Worm (Caenorhabditis elegans): ENCODE results near the gene ZK896.5.

Gene ZK896.5

ce11 chrIV:12842121-12842520 lies 37.3 kb downstream of the ZK896.5 start:
- no peak for TF ChIP-seq unc-62 (GFP tag; optimal IDR thresholded peaks at IDR 0.05)
- peak; percentile 32 for TF ChIP-seq gmeb-1 (tag; optimal IDR thresholded peaks at IDR 0.05)
- no peak for TF ChIP-seq ztf-1 (GFP tag; conservative IDR thresholded peaks at IDR 0.05)
- no peak for TF ChIP-seq nhr-23 (tag; optimal IDR thresholded peaks at IDR 0.05)
- no peak for TF ChIP-seq nhr-129 (tag; optimal IDR thresholded peaks at IDR 0.05)
- TF ChIP-seq crh-2 (tag; optimal IDR thresholded peaks at IDR 0.05): peak; percentile 53
- TF ChIP-seq F13H6.1 (tag; optimal IDR thresholded peaks at IDR 0.05): no peak
- peak; percentile 71 for TF ChIP-seq skn-1 (tag; optimal IDR thresholded peaks at IDR 0.05)
- no peak for TF ChIP-seq unc-39 (tag; optimal IDR thresholded peaks at IDR 0.05)
- TF ChIP-seq nhr-12 (tag; optimal IDR thresholded peaks at IDR 0.05): no peak
- no peak for TF ChIP-seq peb-1 (tag; optimal IDR thresholded peaks at IDR 0.05)
- TF ChIP-seq sma-9 (GFP tag; optimal IDR thresholded peaks at IDR 0.05): peak; percentile 55
- TF ChIP-seq sma-9 (tag; optimal IDR thresholded peaks at IDR 0.05): no peak
- TF ChIP-seq lsy-2 (tag; optimal IDR thresholded peaks at IDR 0.05): peak in 1 of 2 experiments; percentile 8
- no peak for TF ChIP-seq Y55F3AM.14 (GFP tag; optimal IDR thresholded peaks at IDR 0.05)
- TF ChIP-seq zag-1 (tag; optimal IDR thresholded peaks at IDR 0.05): no peak
- no peak for TF ChIP-seq aly-2 (tag; optimal IDR thresholded peaks at IDR 0.05)
- no peak for TF ChIP-seq lin-39 (tag; optimal IDR thresholded peaks at IDR 0.05)
- TF ChIP-seq lin-13 (GFP tag; optimal IDR thresholded peaks at IDR 0.05): no peak
- no peak for TF ChIP-seq nhr-10 (tag; optimal IDR thresholded peaks at IDR 0.05)
- TF ChIP-seq ztf-4 (tag; optimal IDR thresholded peaks at IDR 0.05): no peak
- no peak for TF ChIP-seq lin-11 (tag; optimal IDR thresholded peaks at IDR 0.05)
- peak; percentile 85 for TF ChIP-seq fos-1 (tag; optimal IDR thresholded peaks at IDR 0.05)
- no peak for TF ChIP-seq R02D3.7 (tag; optimal IDR thresholded peaks at IDR 0.05)

DNA sequence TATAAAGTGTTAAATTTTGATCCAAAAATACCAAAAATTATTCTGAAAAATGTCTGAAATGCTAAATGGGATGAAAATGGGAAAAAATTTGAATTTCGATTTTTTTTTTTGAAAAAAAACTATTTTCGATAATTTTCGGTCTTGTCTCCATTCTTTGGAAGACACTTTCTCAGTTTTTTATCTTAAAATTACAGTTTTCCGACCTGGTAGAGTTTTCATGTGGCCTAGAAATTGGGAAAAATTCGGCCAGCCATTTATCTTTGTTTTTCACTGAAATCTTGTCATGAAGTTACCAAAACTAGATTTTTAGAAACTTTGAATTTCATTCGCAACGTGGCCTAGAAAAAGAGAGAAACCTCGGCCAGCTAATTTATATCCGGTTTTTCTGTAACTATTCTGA lies 38.6 kb downstream of the ZK896.5 start:
- TF ChIP-seq ceh-16 (tag; optimal IDR thresholded peaks at IDR 0.05) (no peak), gmeb-1 (tag; optimal IDR thresholded peaks at IDR 0.05) (no peak), nhr-129 (tag; optimal IDR thresholded peaks at IDR 0.05) (no peak), ztf-4 (tag; optimal IDR thresholded peaks at IDR 0.05) (no peak), lin-13 (GFP tag; optimal IDR thresholded peaks at IDR 0.05) (no peak), zag-1 (tag; optimal IDR thresholded peaks at IDR 0.05) (no peak), skn-1 (tag; optimal IDR thresholded peaks at IDR 0.05) (no peak), alr-1 (tag; optimal IDR thresholded peaks at IDR 0.05) (no peak), sma-3 (GFP tag; optimal IDR thresholded peaks at IDR 0.05) (no peak), lsy-2 (tag; optimal IDR thresholded peaks at IDR 0.05) (no peak)

- TF ChIP-seq nhr-129 (tag; optimal IDR thresholded peaks at IDR 0.05) (peak; percentile 41), mab-5 (tag; optimal IDR thresholded peaks at IDR 0.05) (no peak), sma-9 (GFP tag; optimal IDR thresholded peaks at IDR 0.05) (peak; percentile 32), sma-9 (tag; optimal IDR thresholded peaks at IDR 0.05) (no peak), fos-1 (tag; optimal IDR thresholded peaks at IDR 0.05) (peak; percentile 38), ztf-11 (tag; optimal IDR thresholded peaks at IDR 0.05) (no peak), sem-4 (tag; optimal IDR thresholded peaks at IDR 0.05) (peak; percentile 39), ceh-82 (tag; optimal IDR thresholded peaks at IDR 0.05) (no peak), blmp-1 (tag; optimal IDR thresholded peaks at IDR 0.05; ENCODE audit: insufficient read depth) (peak; percentile 11), unc-55 (GFP tag; optimal IDR thresholded peaks at IDR 0.05) (no peak), nhr-11 (tag; optimal IDR thresholded peaks at IDR 0.05) (no peak), egl-27 (tag; optimal IDR thresholded peaks at IDR 0.05) (no peak), ceh-16 (tag; optimal IDR thresholded peaks at IDR 0.05) (no peak), dmd-4 (tag; optimal IDR thresholded peaks at IDR 0.05) (no peak), elt-1 (tag; optimal IDR thresholded peaks at IDR 0.05) (no peak), nhr-237 (tag; optimal IDR thresholded peaks at IDR 0.05) (no peak), nhr-25 (tag; optimal IDR thresholded peaks at IDR 0.05) (peak; percentile 17), R02D3.7 (tag; optimal IDR thresholded peaks at IDR 0.05) (no peak), Y55F3AM.14 (GFP tag; optimal IDR thresholded peaks at IDR 0.05) (no peak), crh-2 (tag; optimal IDR thresholded peaks at IDR 0.05) (no peak), gmeb-1 (tag; optimal IDR thresholded peaks at IDR 0.05) (no peak), F13H6.1 (tag; optimal IDR thresholded peaks at IDR 0.05) (peak; percentile 49), sma-3 (GFP tag; optimal IDR thresholded peaks at IDR 0.05) (no peak), lsy-2 (tag; optimal IDR thresholded peaks at IDR 0.05) (no peak)
Measured at ce11 chrIV:12840348-12840747, 39.1 kb downstream of the ZK896.5 start.

All from whole organism, L2 larva.